Fruit fly (Drosophila melanogaster) whole organism, embryonic: Measurements from ENCODE around the gene CG9775.
A peak's percentile ranks its signal among the peaks of the same experiment; 100 is the strongest.

Source experiments
- Adf1 ChIP-seq: fragments of 200-800 bp; sonication (Bioruptor generic); IDR thresholded peaks from 2 replicates; pipeline ENCODE4 v1.3.6; 2022; ENCODE audit warnings: missing biosample characterization, missing genetic modification characterization
- BtbVII ChIP-seq: fragments of 200-800 bp; sonication (Bioruptor generic); optimal IDR thresholded peaks from 3 replicates; lab custom pipeline; 2017; ENCODE audit warnings: missing biosample characterization, mild to moderate bottlenecking, missing genetic modification characterization
- CG10209 ChIP-seq: fragments of 200-800 bp; sonication (Bioruptor generic); optimal IDR thresholded peaks from 3 replicates; lab custom pipeline; 2017; ENCODE audit warnings: missing biosample characterization, mild to moderate bottlenecking, missing genetic modification characterization, missing genetic modification reagents
- CG10959 ChIP-seq: fragments of 200-800 bp; sonication (Bioruptor generic); IDR thresholded peaks from 2 replicates; pipeline ENCODE4 v1.3.6; 2022; ENCODE audit warnings: missing biosample characterization, missing genetic modification characterization
- CG11504 ChIP-seq: fragments of 200-800 bp; sonication (Bioruptor generic); optimal IDR thresholded peaks from 3 replicates; lab custom pipeline; 2019; ENCODE audit warnings: missing biosample characterization, mild to moderate bottlenecking, missing genetic modification characterization, moderate library complexity
- CG11560 ChIP-seq: fragments of 200-800 bp; sonication (Bioruptor generic); IDR thresholded peaks from 3 replicates; pipeline ENCODE4 v1.3.6; 2022; ENCODE audit warnings: missing biosample characterization, missing genetic modification characterization
- CG11695 ChIP-seq: fragments of 200-800 bp; sonication (Bioruptor generic); IDR thresholded peaks from 3 replicates; pipeline ENCODE4 v1.3.6; 2022; ENCODE audit warnings: missing biosample characterization, missing genetic modification characterization
- CG14710 ChIP-seq: fragments of 200-800 bp; sonication (Bioruptor generic); optimal IDR thresholded peaks from 3 replicates; lab custom pipeline; 2019; ENCODE audit warnings: missing biosample characterization, mild to moderate bottlenecking, missing genetic modification characterization, moderate library complexity
- CG1603 ChIP-seq: fragments of 200-800 bp; sonication (Bioruptor generic); optimal IDR thresholded peaks from 2 replicates; lab custom pipeline; 2019; ENCODE audit warnings: missing biosample characterization, mild to moderate bottlenecking, missing genetic modification characterization, moderate library complexity
- CG18619 ChIP-seq: fragments of 200-800 bp; sonication (Bioruptor generic); optimal IDR thresholded peaks from 3 replicates; lab custom pipeline; 2017; ENCODE audit warnings: missing biosample characterization, mild to moderate bottlenecking, missing genetic modification characterization
- CG4820 ChIP-seq: fragments of 200-800 bp; sonication (Bioruptor generic); optimal IDR thresholded peaks from 3 replicates; lab custom pipeline; 2016; ENCODE audit warnings: missing biosample characterization, missing genetic modification characterization
- CG7556 ChIP-seq: fragments of 200-800 bp; sonication (Bioruptor generic); optimal IDR thresholded peaks from 2 replicates; lab custom pipeline; 2017; ENCODE audit warnings: missing biosample characterization, mild to moderate bottlenecking, missing genetic modification characterization
- CG7839 ChIP-seq: fragments of 200-800 bp; sonication (Bioruptor generic); optimal IDR thresholded peaks from 3 replicates; lab custom pipeline; 2018; ENCODE audit warnings: missing biosample characterization, mild to moderate bottlenecking, missing genetic modification characterization, moderate library complexity
- CTCF ChIP-seq: fragments of 200-800 bp; sonication (Bioruptor generic); optimal IDR thresholded peaks from 2 replicates; lab custom pipeline; 2017; ENCODE audit warnings: missing biosample characterization, mild to moderate bottlenecking, missing genetic modification characterization, moderate library complexity
- CrebB ChIP-seq: fragments of 200-800 bp; sonication (Bioruptor generic); optimal IDR thresholded peaks from 3 replicates; lab custom pipeline; 2018; ENCODE audit warnings: missing biosample characterization, mild to moderate bottlenecking, missing genetic modification characterization
- Ets65A ChIP-seq: fragments of 200-800 bp; sonication (Bioruptor generic); peaks from one replicate; lab custom pipeline; 2016; ENCODE audit warnings: missing biosample characterization, missing genetic modification characterization
- H2.0 ChIP-seq: fragments of 200-800 bp; sonication (Bioruptor generic); IDR thresholded peaks from 2 replicates; pipeline ENCODE4 v1.3.6; 2022; ENCODE audit warnings: missing biosample characterization, missing genetic modification characterization
- HLH4C ChIP-seq: fragments of 200-800 bp; sonication (Bioruptor generic); IDR thresholded peaks from 3 replicates; pipeline ENCODE4 v1.3.6; 2022; ENCODE audit warnings: missing biosample characterization, missing genetic modification characterization; ENCODE audit not compliant: partially characterized antibody
- Hr51 ChIP-seq, 2 experiments: fragments of 200-800 bp; sonication (Bioruptor generic); optimal IDR thresholded peaks; 2 replicates in 1 of 2; 3 replicates in 1 of 2; lab custom pipeline; 2016 to 2018; ENCODE audit warnings: missing biosample characterization in 2 of 2, missing genetic modification characterization in 2 of 2, mild to moderate bottlenecking in 1 of 2, moderate library complexity in 1 of 2
- Hsf ChIP-seq: fragments of 200-800 bp; sonication (Bioruptor generic); optimal IDR thresholded peaks from 3 replicates; lab custom pipeline; 2016; ENCODE audit warnings: missing biosample characterization, missing genetic modification characterization
- MBD-R2 ChIP-seq: fragments of 200-800 bp; sonication (Bioruptor generic); IDR thresholded peaks from 2 replicates; pipeline ENCODE4 v1.3.6; 2022; ENCODE audit warnings: missing biosample characterization, missing genetic modification characterization
- Mad ChIP-seq: fragments of 200-800 bp; sonication (Bioruptor generic); optimal IDR thresholded peaks from 2 replicates; lab custom pipeline; 2016; ENCODE audit warnings: missing biosample characterization, missing genetic modification characterization
- Meics ChIP-seq: fragments of 200-800 bp; sonication (Bioruptor generic); optimal IDR thresholded peaks from 2 replicates; lab custom pipeline; 2017; ENCODE audit warnings: missing biosample characterization, mild to moderate bottlenecking, missing genetic modification characterization
- NC2α ChIP-seq: fragments of 200-800 bp; sonication (Bioruptor generic); optimal IDR thresholded peaks from 2 replicates; lab custom pipeline; 2016; ENCODE audit warnings: missing biosample characterization, missing genetic modification characterization
- NFAT ChIP-seq: fragments of 200-800 bp; sonication (Bioruptor generic); IDR thresholded peaks from 2 replicates; pipeline ENCODE4 v1.3.6; 2022; ENCODE audit warnings: missing biosample characterization, missing genetic modification characterization
- Rfx ChIP-seq: fragments of 200-800 bp; sonication (Bioruptor generic); IDR thresholded peaks from 2 replicates; pipeline ENCODE4 v1.3.6; 2022; ENCODE audit warnings: missing biosample characterization, missing genetic modification characterization
- Rx ChIP-seq: fragments of 200-800 bp; sonication (Bioruptor generic); IDR thresholded peaks from 2 replicates; pipeline ENCODE4 v1.3.6; 2022; ENCODE audit warnings: missing biosample characterization, missing genetic modification characterization
- Ssrp ChIP-seq: fragments of 200-800 bp; sonication (Bioruptor generic); optimal IDR thresholded peaks from 2 replicates; lab custom pipeline; 2018; ENCODE audit warnings: missing biosample characterization, mild to moderate bottlenecking, missing genetic modification characterization, moderate library complexity
- TFAM ChIP-seq: fragments of 200-800 bp; sonication (Bioruptor generic); optimal IDR thresholded peaks from 2 replicates; lab custom pipeline; 2017; ENCODE audit warnings: missing biosample characterization, missing genetic modification characterization, inconsistent platforms
- Vsx1 ChIP-seq: fragments of 200-800 bp; sonication (Bioruptor generic); optimal IDR thresholded peaks from 2 replicates; lab custom pipeline; 2017; ENCODE audit warnings: missing biosample characterization, mild to moderate bottlenecking, missing genetic modification characterization, missing genetic modification reagents
- ab ChIP-seq: fragments of 200-800 bp; sonication (Bioruptor generic); optimal IDR thresholded peaks from 2 replicates; lab custom pipeline; 2016; ENCODE audit warnings: missing biosample characterization, missing genetic modification characterization
- bbx ChIP-seq: fragments of 200-800 bp; sonication (Bioruptor generic); IDR thresholded peaks from 2 replicates; pipeline ENCODE4 v1.3.6; 2022; ENCODE audit warnings: missing biosample characterization, missing genetic modification characterization; ENCODE audit not compliant: partially characterized antibody
- cad ChIP-seq: fragments of >200 bp; optimal IDR thresholded peaks from 2 replicates; lab custom pipeline; 2017; ENCODE audit warnings: missing biosample characterization, missing genetic modification characterization
- cg ChIP-seq: fragments of 200-800 bp; sonication (Bioruptor generic); optimal IDR thresholded peaks from 3 replicates; lab custom pipeline; 2019; ENCODE audit warnings: missing biosample characterization, mild to moderate bottlenecking, missing genetic modification characterization, moderate library complexity
- corto ChIP-seq: fragments of 200-800 bp; sonication (Bioruptor generic); optimal IDR thresholded peaks from 2 replicates; lab custom pipeline; 2016; ENCODE audit warnings: missing biosample characterization, mild to moderate bottlenecking, missing genetic modification characterization, moderate library complexity
- esg ChIP-seq: fragments of 200-800 bp; sonication (Bioruptor generic); conservative IDR thresholded peaks from 2 replicates; pipeline ENCODE4 v1.3.6; 2022; ENCODE audit warnings: missing biosample characterization, missing genetic modification characterization
- gcm ChIP-seq: fragments of 200-800 bp; sonication (Bioruptor generic); optimal IDR thresholded peaks from 2 replicates; lab custom pipeline; 2019; ENCODE audit warnings: missing biosample characterization, mild to moderate bottlenecking, missing genetic modification characterization, moderate library complexity
- hb ChIP-seq: fragments of 200-800 bp; sonication (Bioruptor generic); IDR thresholded peaks from 3 replicates; pipeline ENCODE4 v1.3.6; 2022; ENCODE audit warnings: missing biosample characterization, missing genetic modification characterization; ENCODE audit not compliant: partially characterized antibody
- ind ChIP-seq: fragments of 200-800 bp; sonication (Bioruptor generic); optimal IDR thresholded peaks from 3 replicates; lab custom pipeline; 2016; ENCODE audit warnings: missing biosample characterization, missing genetic modification characterization
- insv ChIP-seq, 2 experiments: fragments of 200-800 bp; sonication (Bioruptor generic); optimal IDR thresholded peaks; 3 replicates each; lab custom pipeline; 2016 to 2018; ENCODE audit warnings: missing biosample characterization in 2 of 2, missing genetic modification characterization in 2 of 2
- kni ChIP-seq: fragments of 200-800 bp; sonication (Bioruptor generic); optimal IDR thresholded peaks from 3 replicates; lab custom pipeline; 2017; ENCODE audit warnings: mild to moderate bottlenecking, missing biosample characterization, missing genetic modification reagents, missing genetic modification characterization
- lab ChIP-seq: fragments of 200-800 bp; sonication (Bioruptor generic); optimal IDR thresholded peaks from 3 replicates; lab custom pipeline; 2017; ENCODE audit warnings: missing biosample characterization, missing genetic modification characterization, mild to moderate bottlenecking, moderate library complexity, missing genetic modification reagents
- maf-S ChIP-seq: fragments of 200-800 bp; sonication (Bioruptor generic); optimal IDR thresholded peaks from 2 replicates; lab custom pipeline; 2016; ENCODE audit warnings: missing biosample characterization, missing genetic modification characterization
- mirr ChIP-seq: fragments of 200-800 bp; sonication (Bioruptor generic); optimal IDR thresholded peaks from 3 replicates; lab custom pipeline; 2018; ENCODE audit warnings: missing biosample characterization, mild to moderate bottlenecking, missing genetic modification characterization
- odd ChIP-seq: fragments of 200-800 bp; sonication (Bioruptor generic); optimal IDR thresholded peaks from 2 replicates; lab custom pipeline; 2017; ENCODE audit warnings: missing biosample characterization, mild to moderate bottlenecking, missing genetic modification characterization
- pita ChIP-seq: fragments of 200-800 bp; sonication (Bioruptor generic); optimal IDR thresholded peaks from 2 replicates; lab custom pipeline; 2017; ENCODE audit warnings: missing biosample characterization, mild to moderate bottlenecking, missing genetic modification characterization
- pum ChIP-seq: fragments of 200-800 bp; sonication (Bioruptor generic); optimal IDR thresholded peaks from 2 replicates; lab custom pipeline; 2016; ENCODE audit warnings: missing biosample characterization, missing genetic modification characterization
- tap ChIP-seq: fragments of 200-800 bp; optimal IDR thresholded peaks from 3 replicates; lab custom pipeline; 2019; ENCODE audit warnings: missing biosample characterization, mild to moderate bottlenecking, missing genetic modification characterization, moderate library complexity
- usp ChIP-seq: fragments of >200 bp; optimal IDR thresholded peaks from 2 replicates; lab custom pipeline; 2017; ENCODE audit warnings: missing biosample characterization, missing genetic modification characterization
- zen2 ChIP-seq: fragments of 200-800 bp; sonication (Bioruptor generic); IDR thresholded peaks from 3 replicates; pipeline ENCODE4 v1.3.6; 2022; ENCODE audit warnings: missing biosample characterization, missing genetic modification characterization; ENCODE audit not compliant: partially characterized antibody

The CG9775 gene

DNA sequence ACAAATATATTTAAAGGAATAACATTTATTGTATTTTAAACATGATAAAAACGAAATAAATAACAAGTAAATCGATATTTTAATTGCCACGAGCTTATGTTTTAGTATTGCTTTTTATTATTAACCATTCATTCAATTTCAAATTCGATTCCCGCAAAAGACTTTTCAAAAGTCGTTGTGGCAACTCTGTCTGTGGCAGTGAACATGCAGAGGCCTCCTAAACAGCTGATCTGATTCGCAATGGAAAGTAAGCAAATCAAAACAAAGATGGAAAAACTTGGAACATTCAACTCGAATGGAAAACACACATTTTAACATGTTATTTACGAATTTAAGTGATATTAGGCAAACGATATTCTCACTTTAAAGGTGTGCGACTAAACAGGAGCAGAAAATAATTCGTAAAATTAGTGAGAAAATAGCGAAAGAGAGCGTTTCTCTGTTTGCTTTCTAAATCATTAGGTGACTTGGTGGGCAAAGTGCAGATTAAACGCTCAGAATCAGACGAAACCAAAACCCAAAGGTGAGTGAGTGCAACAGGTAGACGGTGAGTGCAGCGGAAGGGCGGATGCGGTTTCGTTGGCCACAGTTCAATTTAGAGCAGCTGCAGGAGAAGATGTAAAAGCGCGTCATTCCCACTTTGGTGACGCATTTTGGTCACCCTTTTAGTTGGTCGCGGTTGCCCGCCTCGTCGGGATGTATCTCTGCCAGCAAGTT, 13.1 kb upstream of the CG9775 start, which contains the start of gene spartin (continued):
- TF ChIP-seq Ets65A (GFP tag; lab: Kevin White, UChicago) (no peak), mirr (no peak), odd (no peak), CG11695 (GFP tag; lab: Robert Waterston, UW) (no peak), CG4820 (GFP tag; lab: Kevin White, UChicago) (no peak), Adf1 (GFP tag; lab: Robert Waterston, UW) (no peak), MBD-R2 (GFP tag; lab: Robert Waterston, UW) (peak; percentile 44; the same call in 1 of the 2 replicates), Hsf (GFP tag; lab: Kevin White, UChicago) (peak; percentile 26), maf-S (GFP tag; lab: Kevin White, UChicago) (no peak), CG10959 (GFP tag; lab: Robert Waterston, UW) (no peak), usp (GFP tag; lab: Kevin White, UChicago) (no peak), CG1603 (tag; lab: Kevin White, UChicago) (peak; percentile 59), insv (GFP tag; optimal IDR thresholded peaks at IDR 0.05; lab: Kevin White, UChicago) (no peak), TFAM (GFP tag; lab: Kevin White, UChicago) (no peak), Mad (no peak), Vsx1 (GFP tag; lab: Kevin White, UChicago) (no peak), NFAT (GFP tag; lab: Robert Waterston, UW) (0 out of 2 replicates have a peak, but pooled peaks have one; percentile 4), BtbVII (GFP tag; lab: Kevin White, UChicago) (no peak), lab (GFP tag; lab: Kevin White, UChicago) (no peak), pita (no peak), CG7556 (GFP tag; lab: Kevin White, UChicago) (no peak), CG7839 (tag; lab: Kevin White, UChicago) (no peak), hb (GFP tag; lab: Robert Waterston, UW) (no peak), Rx (no peak), cad (GFP tag; lab: Kevin White, UChicago) (no peak), tap (tag; lab: Kevin White, UChicago) (no peak), bbx (GFP tag; lab: Robert Waterston, UW) (peak; percentile 36; the same call in 1 of the 2 replicates), esg (GFP tag; lab: Robert Waterston, UW) (no peak), Hr51 (GFP tag; optimal IDR thresholded peaks at IDR 0.05; lab: Kevin White, UChicago) (no peak), pum (GFP tag; lab: Kevin White, UChicago) (no peak), Meics (GFP tag; lab: Kevin White, UChicago) (no peak), CrebB (tag; lab: Kevin White, UChicago) (no peak), Rfx (GFP tag; lab: Robert Waterston, UW) (peak; percentile 46; the same call in 1 of the 2 replicates), H2.0 (GFP tag; lab: Robert Waterston, UW) (no peak), gcm (no peak), ind (GFP tag; lab: Kevin White, UChicago) (peak; percentile 19), CG10209 (GFP tag; lab: Kevin White, UChicago) (no peak), cg (no peak), NC2α (GFP tag; lab: Kevin White, UChicago) (no peak), HLH4C (GFP tag; lab: Robert Waterston, UW) (no peak), zen2 (GFP tag; lab: Robert Waterston, UW) (no peak; the same call in 1 of the 3 replicates), CG11504 (tag; lab: Kevin White, UChicago) (no peak), corto (GFP tag; lab: Kevin White, UChicago) (no peak), kni (GFP tag; lab: Kevin White, UChicago) (no peak), Ssrp (tag; lab: Kevin White, UChicago) (no peak), CG14710 (peak; percentile 10), CTCF (GFP tag; lab: Kevin White, UChicago) (no peak), CG18619 (GFP tag; lab: Kevin White, UChicago) (no peak), ab (GFP tag; lab: Kevin White, UChicago) (no peak), CG11560 (tag; lab: Robert Waterston, UW) (no peak)
